Fruit fly (Drosophila melanogaster): Measurements from ENCODE around the gene CG3769.

DNA sequence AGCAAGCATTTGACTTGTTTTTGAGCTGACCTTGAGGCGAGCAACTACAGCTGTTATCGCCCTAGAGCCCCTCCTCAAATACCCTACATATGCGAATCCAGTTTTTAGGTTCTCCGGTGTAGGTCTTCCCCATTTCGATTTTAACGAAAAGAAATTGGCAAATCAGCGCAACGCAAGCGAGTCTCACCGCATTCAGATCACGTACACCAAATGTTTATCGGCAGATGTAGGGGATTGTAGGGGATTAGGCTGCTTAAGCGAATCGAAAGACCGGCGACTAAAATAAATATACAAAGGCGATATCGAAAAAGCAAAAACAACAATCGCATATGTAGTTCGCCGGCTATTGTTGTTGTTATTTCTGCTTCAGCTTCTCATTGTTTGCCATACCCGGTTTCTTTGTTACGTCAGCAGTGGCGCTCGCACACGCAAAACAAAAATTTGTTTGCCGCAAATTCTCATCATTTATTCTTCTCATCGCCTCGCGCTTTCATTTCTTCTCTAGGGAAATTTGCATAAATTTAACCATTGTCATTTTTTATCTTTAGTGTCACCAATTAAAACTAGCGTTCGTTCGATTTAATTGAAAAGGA is 47.1 kb upstream of the CG3769 start:
- TF ChIP-seq ttk (optimal IDR thresholded peaks at IDR 0.05) (no peak), h (optimal IDR thresholded peaks at IDR 0.05) (no peak), insv (optimal IDR thresholded peaks at IDR 0.05) (no peak), Sin3A (optimal IDR thresholded peaks at IDR 0.05) (no peak), Myc (optimal IDR thresholded peaks at IDR 0.05) (no peak), psq (optimal IDR thresholded peaks at IDR 0.05) (no peak)

Measured in Kc167 (cell line).